Worm (Caenorhabditis elegans) whole organism, L4 larva: ENCODE data around the gene R07B7.10.

ENCODE experiments used
- D1046.2 ChIP-seq: fragments of 200-800 bp; sonication (Bioruptor generic); IDR thresholded peaks from 2 replicates; pipeline ENCODE4 v1.3.6; 2022; ENCODE audit warnings: missing genetic modification characterization, missing compliant biosample characterization
- F10B5.3 ChIP-seq: sonication (generic microtip); optimal IDR thresholded peaks from 2 replicates; lab custom pipeline; 2016; ENCODE audit warnings: mild to moderate bottlenecking, missing genetic modification characterization, missing compliant biosample characterization
- F44E2.7 ChIP-seq: fragments of 200-800 bp; sonication (Bioruptor generic); IDR thresholded peaks from 2 replicates; pipeline ENCODE4 v2.1.2; 2022; ENCODE audit warnings: missing genetic modification characterization, missing compliant biosample characterization
- F49E8.2 ChIP-seq: sonication (generic microtip); optimal IDR thresholded peaks from 2 replicates; lab custom pipeline; 2016; ENCODE audit warnings: missing compliant biosample characterization, mild to moderate bottlenecking, missing genetic modification characterization, borderline replicate concordance
- Y48G9A.11 ChIP-seq: fragments of 200-800 bp; sonication (Bioruptor generic); IDR thresholded peaks from 2 replicates; pipeline ENCODE4 v1.3.6; 2022; ENCODE audit warnings: missing genetic modification reagents, missing genetic modification characterization, missing compliant biosample characterization
- Y75B8A.6 ChIP-seq: fragments of 200-800 bp; sonication (Bioruptor generic); IDR thresholded peaks from 2 replicates; pipeline ENCODE4 v1.3.6; 2022; ENCODE audit warnings: missing genetic modification reagents, missing genetic modification characterization, missing compliant biosample characterization
- ZK337.2 ChIP-seq: fragments of 200-800 bp; sonication (Bioruptor generic); IDR thresholded peaks from 2 replicates; pipeline ENCODE4 v1.3.6; 2022; ENCODE audit warnings: missing genetic modification reagents, missing genetic modification characterization, missing compliant biosample characterization
- aha-1 ChIP-seq: fragments of 150-350 bp; peaks from one replicate; lab custom pipeline; 2014; ENCODE audit warnings: missing biosample characterization, missing genetic modification characterization
- aly-2 ChIP-seq: sonication (generic microtip); optimal IDR thresholded peaks from 2 replicates; lab custom pipeline; 2018; ENCODE audit warnings: missing biosample characterization, missing genetic modification characterization
- ama-1 ChIP-seq: fragments of 150-350 bp; optimal IDR thresholded peaks from 2 replicates; lab custom pipeline; 2014; ENCODE audit warnings: inconsistent platforms, mixed read lengths
- arid-1 ChIP-seq: fragments of 200-800 bp; sonication (Bioruptor generic); conservative IDR thresholded peaks from 2 replicates; pipeline ENCODE4 v1.3.6; 2022; ENCODE audit warnings: missing genetic modification reagents, missing genetic modification characterization, missing compliant biosample characterization
- attf-4 ChIP-seq: sonication (generic microtip); optimal IDR thresholded peaks from 3 replicates; lab custom pipeline; 2017; ENCODE audit warnings: missing biosample characterization, missing genetic modification characterization
- ceh-20 ChIP-seq: fragments of 200-800 bp; sonication (Bioruptor generic); IDR thresholded peaks from 2 replicates; pipeline ENCODE4 v1.3.6; 2022; ENCODE audit warnings: missing genetic modification reagents, missing genetic modification characterization, missing compliant biosample characterization
- ceh-32 ChIP-seq: sonication (generic microtip); optimal IDR thresholded peaks from 2 replicates; lab custom pipeline; 2016; ENCODE audit warnings: mild to moderate bottlenecking, missing genetic modification characterization, missing compliant biosample characterization; ENCODE audit not compliant: poor library complexity
- ceh-44 ChIP-seq: fragments of 200-800 bp; sonication (Bioruptor generic); IDR thresholded peaks from 2 replicates; pipeline ENCODE4 v1.3.6; 2022; ENCODE audit warnings: missing genetic modification reagents, missing genetic modification characterization, missing compliant biosample characterization
- ceh-62 ChIP-seq: sonication (generic microtip); optimal IDR thresholded peaks from 2 replicates; lab custom pipeline; 2017; ENCODE audit warnings: missing biosample characterization, missing genetic modification characterization
- ctbp-1 ChIP-seq: fragments of 200-800 bp; sonication (Bioruptor generic); IDR thresholded peaks from 2 replicates; pipeline ENCODE4 v1.3.6; 2022; ENCODE audit warnings: missing genetic modification reagents, missing genetic modification characterization, missing compliant biosample characterization
- daf-8 ChIP-seq: fragments of 200-800 bp; sonication (Bioruptor generic); IDR thresholded peaks from 2 replicates; pipeline ENCODE4 v1.3.6; 2022; ENCODE audit warnings: missing genetic modification characterization, missing compliant biosample characterization
- dmd-8 ChIP-seq: fragments of 200-800 bp; sonication (Bioruptor generic); IDR thresholded peaks from 2 replicates; pipeline ENCODE4 v1.3.6; 2022; ENCODE audit warnings: missing genetic modification characterization, missing compliant biosample characterization
- egl-43 ChIP-seq: fragments of 200-800 bp; sonication (Bioruptor generic); IDR thresholded peaks from 2 replicates; pipeline ENCODE4 v1.3.6; 2022; ENCODE audit warnings: missing genetic modification reagents, missing genetic modification characterization, missing compliant biosample characterization
- hif-1 ChIP-seq, 2 experiments: sonication (generic microtip); optimal IDR thresholded peaks; 2 replicates each; lab custom pipeline; 2016 to 2017; ENCODE audit warnings: missing compliant biosample characterization in 2 of 2, missing genetic modification characterization in 2 of 2, missing genetic modification reagents in 2 of 2, missing genotype in 2 of 2, mild to moderate bottlenecking in 1 of 2
- hlh-11 ChIP-seq: fragments of 200-800 bp; sonication (Bioruptor generic); optimal IDR thresholded peaks from 2 replicates; lab custom pipeline; 2018; ENCODE audit warnings: mild to moderate bottlenecking, missing genetic modification characterization, missing compliant biosample characterization
- hlh-30 ChIP-seq: sonication (generic microtip); optimal IDR thresholded peaks from 2 replicates; lab custom pipeline; 2017; ENCODE audit warnings: antibody characterized with exemption, mild to moderate bottlenecking, missing genetic modification characterization, missing compliant biosample characterization; ENCODE audit not compliant: insufficient read depth
- lin-29 ChIP-seq: fragments of 200-800 bp; sonication (Bioruptor generic); IDR thresholded peaks from 2 replicates; pipeline ENCODE4 v1.3.6; 2022; ENCODE audit warnings: missing genetic modification reagents, missing genetic modification characterization, missing compliant biosample characterization
- lin-38 ChIP-seq: fragments of 200-800 bp; sonication (Bioruptor generic); IDR thresholded peaks from 2 replicates; pipeline ENCODE4 v1.3.6; 2022; ENCODE audit warnings: missing genetic modification reagents, missing genetic modification characterization, missing compliant biosample characterization
- lsy-2 ChIP-seq, 2 experiments: fragments of 150-350 bp in 1 of 2; sonication (generic microtip) in 1 of 2; optimal IDR thresholded peaks; 2 replicates each; lab custom pipeline; 2014 to 2017; ENCODE audit warnings: missing biosample characterization in 2 of 2, missing genetic modification characterization in 2 of 2
- madf-5 ChIP-seq, 2 experiments: fragments of 200-800 bp; sonication (Bioruptor generic); IDR thresholded peaks; 2 replicates each; pipeline ENCODE4 v1.3.6; 2022; ENCODE audit warnings: missing compliant biosample characterization in 2 of 2, missing genetic modification characterization in 2 of 2
- madf-9 ChIP-seq: fragments of 200-800 bp; sonication (Bioruptor generic); conservative IDR thresholded peaks from 2 replicates; pipeline ENCODE4 v1.3.6; 2022; ENCODE audit warnings: missing genetic modification reagents, missing genetic modification characterization, missing compliant biosample characterization
- mep-1 ChIP-seq: fragments of 150-350 bp; sonication (generic microtip); optimal IDR thresholded peaks from 3 replicates; lab custom pipeline; 2014; ENCODE audit warnings: missing biosample characterization, missing genetic modification characterization
- mxl-3 ChIP-seq: fragments of 200-800 bp; sonication (Bioruptor generic); optimal IDR thresholded peaks from 2 replicates; lab custom pipeline; 2018; ENCODE audit warnings: mild to moderate bottlenecking, missing genetic modification characterization, missing compliant biosample characterization
- nhr-10 ChIP-seq: fragments of 150-350 bp; optimal IDR thresholded peaks from 2 replicates; lab custom pipeline; 2014; ENCODE audit warnings: missing biosample characterization, missing genetic modification characterization
- nhr-11 ChIP-seq: fragments of 150-350 bp; optimal IDR thresholded peaks from 2 replicates; lab custom pipeline; 2014; ENCODE audit warnings: missing biosample characterization, missing genetic modification characterization
- nhr-237 ChIP-seq: sonication (generic microtip); optimal IDR thresholded peaks from 2 replicates; lab custom pipeline; 2017; ENCODE audit warnings: missing biosample characterization, missing genetic modification characterization
- nhr-25 ChIP-seq: sonication (generic microtip); optimal IDR thresholded peaks from 2 replicates; lab custom pipeline; 2017; ENCODE audit warnings: missing genetic modification characterization, mild to moderate bottlenecking, missing compliant biosample characterization, antibody characterized with exemption, moderate library complexity, borderline replicate concordance; ENCODE audit not compliant: insufficient read depth
- nhr-42 ChIP-seq: fragments of 200-800 bp; sonication (Bioruptor generic); IDR thresholded peaks from 2 replicates; pipeline ENCODE4 v1.3.6; 2022; ENCODE audit warnings: missing genetic modification characterization, missing compliant biosample characterization
- nhr-48 ChIP-seq: sonication (generic microtip); optimal IDR thresholded peaks from 2 replicates; lab custom pipeline; 2016; ENCODE audit warnings: mild to moderate bottlenecking, missing genetic modification characterization, missing compliant biosample characterization
- nhr-77 ChIP-seq: fragments of 150-350 bp; optimal IDR thresholded peaks from 2 replicates; lab custom pipeline; 2014; ENCODE audit warnings: missing biosample characterization, missing genetic modification characterization
- pqm-1 ChIP-seq: sonication (generic microtip); optimal IDR thresholded peaks from 2 replicates; lab custom pipeline; 2017; ENCODE audit warnings: missing biosample characterization, missing genetic modification characterization
- rbr-2 ChIP-seq: sonication (generic microtip); optimal IDR thresholded peaks from 2 replicates; lab custom pipeline; 2016; ENCODE audit warnings: missing genotype, missing genetic modification characterization, missing compliant biosample characterization
- set-16 ChIP-seq: fragments of 200-800 bp; sonication (Bioruptor generic); IDR thresholded peaks from 2 replicates; pipeline ENCODE4 v1.3.6; 2022; ENCODE audit warnings: missing genetic modification reagents, missing genetic modification characterization, missing compliant biosample characterization
- snpc-1.2 ChIP-seq: fragments of 200-800 bp; sonication (Bioruptor generic); IDR thresholded peaks from 2 replicates; pipeline ENCODE4 v1.3.6; 2022; ENCODE audit warnings: missing genetic modification reagents, missing genetic modification characterization, missing compliant biosample characterization
- snpc-4 ChIP-seq: fragments of 150-350 bp; optimal IDR thresholded peaks from 2 replicates; lab custom pipeline; 2014; ENCODE audit warnings: missing biosample characterization, missing genetic modification characterization
- spr-1 ChIP-seq: sonication (generic microtip); optimal IDR thresholded peaks from 2 replicates; lab custom pipeline; 2016; ENCODE audit warnings: mild to moderate bottlenecking, missing genetic modification characterization, missing compliant biosample characterization
- spr-3 ChIP-seq: fragments of 200-800 bp; sonication (Bioruptor generic); optimal IDR thresholded peaks from 2 replicates; lab custom pipeline; 2018; ENCODE audit warnings: mild to moderate bottlenecking, missing genetic modification characterization, missing compliant biosample characterization
- tag-97 ChIP-seq: fragments of 200-800 bp; sonication (Bioruptor generic); IDR thresholded peaks from 2 replicates; pipeline ENCODE4 v1.3.6; 2022; ENCODE audit warnings: missing genetic modification characterization, missing compliant biosample characterization
- tra-1 ChIP-seq: fragments of 200-800 bp; sonication (Bioruptor generic); IDR thresholded peaks from 2 replicates; pipeline ENCODE4 v1.3.6; 2022; ENCODE audit warnings: missing genetic modification reagents, missing genetic modification characterization, missing compliant biosample characterization
- unc-130 ChIP-seq: sonication (generic microtip); optimal IDR thresholded peaks from 2 replicates; lab custom pipeline; 2016; ENCODE audit warnings: missing genetic modification reagents, missing genetic modification characterization, missing compliant biosample characterization
- vab-7 ChIP-seq: fragments of 200-800 bp; sonication (Bioruptor generic); IDR thresholded peaks from 2 replicates; pipeline ENCODE4 v1.3.6; 2022; ENCODE audit warnings: missing genetic modification reagents, missing genetic modification characterization, missing compliant biosample characterization
- zag-1 ChIP-seq: fragments of 150-350 bp; optimal IDR thresholded peaks from 2 replicates; lab custom pipeline; 2014; ENCODE audit warnings: missing biosample characterization, missing genetic modification characterization
- zfp-2 ChIP-seq: sonication (generic microtip); optimal IDR thresholded peaks from 2 replicates; lab custom pipeline; 2016; ENCODE audit warnings: mild to moderate bottlenecking, missing genetic modification characterization, missing compliant biosample characterization
- zip-11 ChIP-seq: fragments of 200-800 bp; sonication (Bioruptor generic); IDR thresholded peaks from 2 replicates; pipeline ENCODE4 v1.3.6; 2022; ENCODE audit warnings: missing genetic modification characterization, missing compliant biosample characterization
- zip-2 ChIP-seq: fragments of 150-350 bp; optimal IDR thresholded peaks from 2 replicates; lab custom pipeline; 2014; ENCODE audit warnings: missing biosample characterization, missing genetic modification characterization

Gene R07B7.10

DNA sequence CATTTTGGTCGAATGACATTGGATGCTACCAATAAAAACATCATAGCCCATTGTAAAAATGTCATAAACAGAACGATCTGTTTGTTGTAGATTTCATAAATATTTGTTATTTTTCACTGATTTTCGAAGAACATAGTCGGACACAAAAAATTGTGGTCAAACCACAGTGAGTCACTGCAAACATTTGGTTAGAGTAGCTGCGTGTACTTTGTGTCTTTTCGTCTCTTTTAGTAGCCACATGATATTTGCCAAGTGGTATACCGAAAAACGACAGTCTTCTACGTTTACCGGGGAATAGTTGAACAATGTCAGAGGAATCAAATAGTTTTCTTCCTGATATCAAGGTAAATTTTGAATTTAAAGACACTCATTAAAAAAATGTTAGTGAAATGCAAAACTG is 8.7 kb downstream of the R07B7.10 start, which contains the start of gene nhr-206 (continued):
- TF ChIP-seq ctbp-1 (no peak), mep-1 (peak; percentile 44), nhr-25 (tag; lab: Kevin White, UChicago) (no peak), lsy-2 (tag; optimal IDR thresholded peaks at IDR 0.05; lab: Kevin White, UChicago) (no peak), dmd-8 (no peak), zag-1 (tag; lab: Kevin White, UChicago) (no peak), aly-2 (tag; lab: Kevin White, UChicago) (no peak), aha-1 (tag; lab: Kevin White, UChicago) (no peak), F49E8.2 (no peak), zip-2 (tag; lab: Kevin White, UChicago) (no peak), vab-7 (GFP tag; lab: Robert Waterston, UW) (no peak), nhr-42 (GFP tag; lab: Robert Waterston, UW) (no peak), egl-43 (GFP tag; lab: Robert Waterston, UW) (no peak), madf-9 (no peak), nhr-77 (peak; percentile 42), ceh-20 (GFP tag; lab: Robert Waterston, UW) (no peak), lin-29 (GFP tag; lab: Robert Waterston, UW) (no peak), nhr-237 (tag; lab: Kevin White, UChicago) (no peak), tra-1 (GFP tag; lab: Robert Waterston, UW) (no peak), F44E2.7 (GFP tag; lab: Robert Waterston, UW) (no peak), ama-1 (lab: Kevin White, UChicago) (no peak), D1046.2 (GFP tag; lab: Robert Waterston, UW) (no peak), snpc-4 (tag; lab: Kevin White, UChicago) (no peak), nhr-10 (no peak), mxl-3 (peak; percentile 11), spr-3 (GFP tag; lab: Kevin White, UChicago) (no peak), hlh-11 (tag; lab: Kevin White, UChicago) (peak; percentile 63), daf-8 (GFP tag; lab: Robert Waterston, UW) (no peak), set-16 (GFP tag; lab: Robert Waterston, UW) (no peak), ZK337.2 (GFP tag; lab: Robert Waterston, UW) (no peak), Y75B8A.6 (GFP tag; lab: Robert Waterston, UW) (no peak), hif-1 (tag; optimal IDR thresholded peaks at IDR 0.05; lab: Kevin White, UChicago) (no peak), pqm-1 (tag; lab: Kevin White, UChicago) (peak; percentile 52), rbr-2 (no peak), nhr-48 (tag; lab: Kevin White, UChicago) (no peak), unc-130 (GFP tag; lab: Kevin White, UChicago) (no peak), madf-5 (GFP tag; IDR thresholded peaks at IDR 0.05; lab: Robert Waterston, UW) (no peak), nhr-11 (tag; lab: Kevin White, UChicago) (no peak), ceh-62 (no peak), ceh-44 (GFP tag; lab: Robert Waterston, UW) (no peak), lin-38 (no peak), attf-4 (tag; lab: Kevin White, UChicago) (no peak), ceh-32 (no peak), spr-1 (tag; lab: Kevin White, UChicago) (no peak), arid-1 (GFP tag; lab: Robert Waterston, UW) (no peak), zfp-2 (no peak), zip-11 (no peak), Y48G9A.11 (GFP tag; lab: Robert Waterston, UW) (no peak), tag-97 (GFP tag; lab: Robert Waterston, UW) (no peak), hlh-30 (tag; lab: Kevin White, UChicago) (peak; percentile 52), snpc-1.2 (GFP tag; lab: Robert Waterston, UW) (no peak), F10B5.3 (tag; lab: Kevin White, UChicago) (no peak)
